Fruit fly (Drosophila melanogaster): Measurements from ENCODE around the gene TwdlM.

Gene TwdlM

dm6 chr3R:26636388-26636787 lies 17.5 kb downstream of the TwdlM start, which contains the start of gene TwdlS:
TwdlS (plus strand) TSS chr3R:26636688.
- no peak for TF ChIP-seq noc (tag; optimal IDR thresholded peaks at IDR 0.05)

- no peak for TF ChIP-seq noc (tag; optimal IDR thresholded peaks at IDR 0.05)
Observed at dm6 chr3R:26639503-26640075, 20.7 kb downstream of the TwdlM start, which contains the start of gene TwdlD. TwdlD (plus strand) TSS chr3R:26640025.

DNA sequence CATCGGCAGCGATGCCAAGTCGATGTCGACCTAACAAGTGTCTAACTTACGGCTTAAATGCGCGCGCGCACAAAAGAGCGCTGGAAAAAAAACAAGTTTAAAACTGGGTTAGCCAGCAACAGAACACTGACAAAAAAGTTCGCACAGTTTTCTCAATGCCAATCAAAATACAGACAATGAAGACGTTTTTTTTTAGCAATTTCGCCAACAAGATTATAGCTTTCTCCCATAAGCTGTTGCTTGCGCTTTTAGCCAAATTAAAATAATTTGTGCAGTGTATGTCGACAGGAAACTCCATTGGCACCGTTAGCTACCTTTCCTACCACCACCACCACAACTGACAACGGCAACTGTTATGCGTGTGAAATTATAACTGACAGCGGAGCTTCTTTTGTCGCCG lies 35.7 kb downstream of the TwdlM start:
- TF ChIP-seq noc (tag; optimal IDR thresholded peaks at IDR 0.05) = no peak

dm6 chr3R:26655416-26655945 lies 36.6 kb downstream of the TwdlM start:
- no peak for TF ChIP-seq noc (tag; optimal IDR thresholded peaks at IDR 0.05)

dm6 chr3R:26656140-26656539 lies 37.2 kb downstream of the TwdlM start, which contains the start of gene Tb:
Tb (plus strand) TSS chr3R:26656440.
- no peak for TF ChIP-seq noc (tag; optimal IDR thresholded peaks at IDR 0.05)
